Worm (Caenorhabditis elegans) whole organism, L3 larva: ENCODE results near the gene clec-121.

Source experiments
- aly-2 ChIP-seq: fragments of 150-350 bp; optimal IDR thresholded peaks from 2 replicates; lab custom pipeline; 2014; ENCODE audit warnings: missing biosample characterization, missing genetic modification characterization
- ama-1 ChIP-seq: fragments of 150-350 bp; optimal IDR thresholded peaks from 2 replicates; lab custom pipeline; 2018
- ceh-28 ChIP-seq: fragments of 150-350 bp; optimal IDR thresholded peaks from 2 replicates; lab custom pipeline; 2014; ENCODE audit warnings: missing biosample characterization, missing genetic modification reagents, missing genetic modification characterization
- egl-5 ChIP-seq: fragments of 150-350 bp; optimal IDR thresholded peaks from 2 replicates; lab custom pipeline; 2017; ENCODE audit warnings: missing biosample characterization, missing genetic modification reagents, missing genetic modification characterization, inconsistent platforms
- elt-1 ChIP-seq: fragments of 150-350 bp; optimal IDR thresholded peaks from 2 replicates; lab custom pipeline; 2014; ENCODE audit warnings: missing biosample characterization, missing genetic modification characterization
- fkh-10 ChIP-seq: sonication (generic microtip); optimal IDR thresholded peaks from 2 replicates; lab custom pipeline; 2017; ENCODE audit warnings: missing biosample characterization, missing genetic modification reagents, missing genetic modification characterization
- jun-1 ChIP-seq: fragments of 150-350 bp; optimal IDR thresholded peaks from 2 replicates; lab custom pipeline; 2014; ENCODE audit warnings: missing biosample characterization, missing genetic modification reagents, missing genetic modification characterization
- lsy-12 ChIP-seq: sonication (generic microtip); optimal IDR thresholded peaks from 2 replicates; lab custom pipeline; 2016; ENCODE audit warnings: mild to moderate bottlenecking, missing genetic modification characterization, missing compliant biosample characterization
- nfya-1 ChIP-seq: sonication (generic microtip); optimal IDR thresholded peaks from 2 replicates; lab custom pipeline; 2017; ENCODE audit warnings: missing genetic modification characterization, mild to moderate bottlenecking, missing compliant biosample characterization, antibody characterized with exemption, moderate library complexity; ENCODE audit not compliant: insufficient read depth
- nhr-28 ChIP-seq: fragments of 150-350 bp; optimal IDR thresholded peaks from 2 replicates; lab custom pipeline; 2014; ENCODE audit warnings: missing biosample characterization, missing genetic modification characterization
- nhr-67 ChIP-seq: fragments of 150-350 bp; optimal IDR thresholded peaks from 2 replicates; lab custom pipeline; 2014; ENCODE audit warnings: missing biosample characterization, missing genetic modification characterization
- pha-4 ChIP-seq: fragments of 150-350 bp; optimal IDR thresholded peaks from 2 replicates; lab custom pipeline; 2014; ENCODE audit warnings: missing biosample characterization, missing genetic modification reagents, missing genetic modification characterization

DNA sequence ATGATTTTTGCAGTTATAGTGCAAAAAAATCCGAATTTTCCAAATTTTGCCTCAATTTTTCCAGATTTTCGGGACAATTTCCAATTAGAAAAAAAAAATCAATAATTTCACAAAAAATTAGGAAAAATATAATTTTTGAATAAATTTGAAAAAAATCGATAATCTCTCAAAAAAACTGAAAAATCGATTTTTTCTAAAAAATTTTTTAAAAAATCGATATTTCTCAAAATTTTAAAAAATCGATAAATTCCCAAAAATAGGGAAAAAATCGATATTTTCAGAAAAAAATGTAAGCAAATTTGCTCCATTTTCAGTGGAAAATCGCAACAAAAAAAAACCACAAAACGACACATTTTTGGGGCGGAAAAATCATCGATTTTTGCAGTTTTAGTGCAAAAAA is 34.2 kb upstream of the clec-121 start:
- TF ChIP-seq ama-1 (lab: Kevin White, UChicago) (no peak), aly-2 (tag; lab: Kevin White, UChicago) (no peak), fkh-10 (no peak), pha-4 (tag; lab: Kevin White, UChicago) (no peak), ceh-28 (tag; lab: Kevin White, UChicago) (no peak), nfya-1 (tag; lab: Kevin White, UChicago) (no peak), jun-1 (tag; lab: Kevin White, UChicago) (no peak), elt-1 (tag; lab: Kevin White, UChicago) (no peak), lsy-12 (tag; lab: Kevin White, UChicago) (no peak), nhr-28 (no peak), egl-5 (tag; lab: Kevin White, UChicago) (no peak), nhr-67 (tag; lab: Kevin White, UChicago) (no peak)
